Fruit fly (Drosophila melanogaster): ENCODE results near the gene PDCD-5.

The PDCD-5 gene

dm6 chr3L:16228659-16229205 is 3.1 kb downstream of the PDCD-5 start, which contains the start of gene Tmx3 (continued):
- TF ChIP-seq psq (GFP tag; optimal IDR thresholded peaks at IDR 0.05) (peak; percentile 85), foxo (GFP tag; optimal IDR thresholded peaks at IDR 0.05) (peak in 1 of 2 experiments; percentile 93), Vsx2 (GFP tag; optimal IDR thresholded peaks at IDR 0.05; ENCODE audit: partially characterized antibody) (no peak), sage (GFP tag; optimal IDR thresholded peaks at IDR 0.05) (no peak), ey (GFP tag; optimal IDR thresholded peaks at IDR 0.05) (peak; percentile 69), GATAd (GFP tag; optimal IDR thresholded peaks at IDR 0.05) (peak; percentile 72)

DNA sequence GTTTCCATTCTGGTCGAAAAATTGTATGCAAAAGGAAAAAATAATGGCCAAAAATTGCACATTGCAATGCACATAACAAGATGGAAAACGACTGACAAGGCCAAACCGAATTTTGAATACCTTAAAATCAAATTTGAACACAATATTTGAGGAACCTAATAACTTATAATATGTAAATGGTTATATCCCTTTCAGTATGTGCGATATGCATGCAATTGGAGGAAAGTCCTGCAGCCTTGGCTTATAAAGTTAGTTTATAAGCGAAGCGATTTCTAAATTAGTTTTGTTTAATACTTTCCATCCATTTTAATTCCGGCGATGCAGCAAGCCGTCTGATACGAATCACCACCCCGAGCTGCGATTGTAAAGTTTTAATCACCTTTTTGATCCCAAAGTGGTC is 6.7 kb downstream of the PDCD-5 start:
- TF ChIP-seq psq (GFP tag; optimal IDR thresholded peaks at IDR 0.05), result no peak
- no peak for TF ChIP-seq foxo (GFP tag; optimal IDR thresholded peaks at IDR 0.05)
- TF ChIP-seq CG32264 (GFP tag; optimal IDR thresholded peaks at IDR 0.05), result no peak
- TF ChIP-seq Mio (GFP tag; optimal IDR thresholded peaks at IDR 0.05), result no peak
- TF ChIP-seq fru (GFP tag; optimal IDR thresholded peaks at IDR 0.05), result no peak
- no peak for TF ChIP-seq woc (GFP tag; optimal IDR thresholded peaks at IDR 0.05)
- TF ChIP-seq Vsx2 (GFP tag; optimal IDR thresholded peaks at IDR 0.05; ENCODE audit: partially characterized antibody), result no peak
- no peak for TF ChIP-seq Sp1 (GFP tag; optimal IDR thresholded peaks at IDR 0.05)
- TF ChIP-seq Jra (GFP tag; optimal IDR thresholded peaks at IDR 0.05), result no peak
- no peak for TF ChIP-seq Hnf4 (GFP tag; optimal IDR thresholded peaks at IDR 0.05)
- TF ChIP-seq h (GFP tag; optimal IDR thresholded peaks at IDR 0.05), result no peak
- TF ChIP-seq CG9705 (GFP tag; optimal IDR thresholded peaks at IDR 0.05), result no peak
- TF ChIP-seq GATAd (GFP tag; optimal IDR thresholded peaks at IDR 0.05), result no peak
- TF ChIP-seq Myc (optimal IDR thresholded peaks at IDR 0.05), result no peak
- no peak for TF ChIP-seq lola (GFP tag; optimal IDR thresholded peaks at IDR 0.05)
- TF ChIP-seq Rel (GFP tag; optimal IDR thresholded peaks at IDR 0.05), result no peak
- no peak for TF ChIP-seq Rel (tag; optimal IDR thresholded peaks at IDR 0.05)
- TF ChIP-seq brk (GFP tag; optimal IDR thresholded peaks at IDR 0.05), result no peak
- TF ChIP-seq usp (GFP tag; optimal IDR thresholded peaks at IDR 0.05), result no peak
- no peak for TF ChIP-seq Dfd (GFP tag; optimal IDR thresholded peaks at IDR 0.05)

DNA sequence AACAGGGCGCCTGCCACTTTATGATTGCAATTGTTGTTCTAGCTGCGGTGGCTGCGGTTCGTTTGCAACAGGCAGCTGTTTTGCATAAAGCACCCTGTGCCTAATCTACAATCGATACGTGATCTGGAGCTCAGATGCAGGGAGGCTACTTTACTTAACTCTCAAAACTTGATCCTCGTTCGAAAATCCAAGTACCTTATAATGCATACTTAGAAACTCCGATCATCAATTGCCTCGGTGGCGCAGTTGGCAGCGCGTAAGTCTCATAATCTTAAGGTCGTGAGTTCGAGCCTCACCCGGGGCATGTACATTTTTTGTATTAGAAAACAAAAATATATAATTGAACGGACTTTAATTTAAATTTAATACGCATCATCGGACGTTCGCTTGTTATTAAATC is 10.0 kb downstream of the PDCD-5 start:
- TF ChIP-seq jim (GFP tag; optimal IDR thresholded peaks at IDR 0.05), result no peak
- TF ChIP-seq HLH106 (tag; optimal IDR thresholded peaks at IDR 0.05), result no peak
- no peak for TF ChIP-seq CG32264 (GFP tag; optimal IDR thresholded peaks at IDR 0.05)

DNA sequence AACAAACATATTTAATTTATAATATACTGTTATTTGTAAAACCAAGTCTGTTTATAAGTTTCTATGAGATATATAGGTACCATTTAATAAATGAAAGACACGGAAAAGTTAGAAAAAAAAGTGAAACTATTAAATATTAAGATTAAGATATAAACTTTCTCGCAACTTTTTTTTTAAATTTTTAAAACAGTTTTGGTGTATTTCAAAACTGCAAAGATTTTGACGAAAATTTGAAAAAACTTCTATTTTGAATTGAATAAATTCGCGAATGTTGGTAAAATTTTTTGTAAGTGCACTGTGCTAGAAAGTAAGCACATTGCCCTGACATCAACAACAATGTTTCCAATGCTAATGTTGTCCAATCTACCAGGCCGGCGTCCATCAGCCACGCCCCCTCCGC is 10.6 kb downstream of the PDCD-5 start:
- TF ChIP-seq Jra (GFP tag; optimal IDR thresholded peaks at IDR 0.05) (no peak), dl (GFP tag; optimal IDR thresholded peaks at IDR 0.05; ENCODE audit: insufficient read depth in 1 of 2, partially characterized antibody in 2 of 2) (no peak), jim (GFP tag; optimal IDR thresholded peaks at IDR 0.05) (no peak), fru (GFP tag; optimal IDR thresholded peaks at IDR 0.05) (no peak), CG9705 (GFP tag; optimal IDR thresholded peaks at IDR 0.05) (no peak), HLH106 (tag; optimal IDR thresholded peaks at IDR 0.05) (no peak), Hnf4 (GFP tag; optimal IDR thresholded peaks at IDR 0.05) (no peak), CrebA (GFP tag; optimal IDR thresholded peaks at IDR 0.05; ENCODE audit: borderline replicate concordance) (no peak), OdsH (GFP tag; optimal IDR thresholded peaks at IDR 0.05) (no peak), CG32264 (GFP tag; optimal IDR thresholded peaks at IDR 0.05) (no peak), dsf (GFP tag; optimal IDR thresholded peaks at IDR 0.05; ENCODE audit: borderline replicate concordance) (no peak), sv (GFP tag; optimal IDR thresholded peaks at IDR 0.05) (no peak), rgr (GFP tag; optimal IDR thresholded peaks at IDR 0.05) (no peak), sage (GFP tag; optimal IDR thresholded peaks at IDR 0.05) (no peak), Hr83 (GFP tag; optimal IDR thresholded peaks at IDR 0.05; ENCODE audit: poor library complexity, severe bottlenecking) (no peak), Myc (optimal IDR thresholded peaks at IDR 0.05) (no peak)

DNA sequence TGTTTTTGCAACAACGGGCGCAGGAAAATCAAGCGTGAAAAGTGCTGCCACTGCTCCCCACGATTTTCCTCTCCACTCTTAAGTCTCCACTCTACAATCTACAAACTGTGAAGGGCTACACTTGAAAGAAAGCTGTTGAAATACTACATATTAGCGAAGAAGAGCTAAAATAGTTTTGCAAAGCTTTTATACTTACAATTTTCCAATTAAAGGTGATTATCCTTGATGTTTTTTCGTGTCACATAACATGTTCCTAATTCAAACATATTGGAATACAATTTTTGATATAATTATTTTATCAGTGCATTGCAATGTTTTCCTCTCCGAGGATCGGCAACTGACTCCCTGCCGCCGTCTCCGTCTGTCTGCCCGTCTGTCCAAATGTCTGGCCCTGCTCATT is 13.9 kb downstream of the PDCD-5 start:
- peak; percentile 17 for TF ChIP-seq fru (GFP tag; optimal IDR thresholded peaks at IDR 0.05)
- no peak for TF ChIP-seq pan (optimal IDR thresholded peaks at IDR 0.05)
- no peak for TF ChIP-seq GATAd (GFP tag; optimal IDR thresholded peaks at IDR 0.05)
- TF ChIP-seq CG9705 (GFP tag; optimal IDR thresholded peaks at IDR 0.05), result no peak

Measured in whole organism, wandering third instar larva.